7 fruit fly cellular contexts compared by ENCODE assay signal in genomic region chr3L:14028485-14029384, dm6.
TF ChIP-seq lines count a peak whose summit lies in the region.

TSS of gene Ptip (minus strand) at chr3L:14029121.

- peak; percentile 41 to 49 for TF ChIP-seq CTCF in S2 (optimal IDR thresholded peaks at IDR 0.05; lab: Kevin White, UChicago)
- TF ChIP-seq CTCF in whole organism, embryonic (GFP tag; optimal IDR thresholded peaks at IDR 0.05; lab: Kevin White, UChicago): no peak

TF ChIP-seq in whole organism, 6 proteins besides CTCF, POLR2A, EP300 and RAD21:
- no peak for TF ChIP-seq pan (optimal IDR thresholded peaks at IDR 0.05; lab: Kevin White, UChicago)
- TF ChIP-seq psq (optimal IDR thresholded peaks at IDR 0.05; lab: Kevin White, UChicago): no peak
- TF ChIP-seq usp (GFP tag; optimal IDR thresholded peaks at IDR 0.05; lab: Kevin White, UChicago): no peak
- TF ChIP-seq Dll (optimal IDR thresholded peaks at IDR 0.05; lab: Kevin White, UChicago): peak; percentile 28
- TF ChIP-seq EcR (GFP tag; optimal IDR thresholded peaks at IDR 0.05; lab: Kevin White, UChicago): no peak
- TF ChIP-seq CG8478 (optimal IDR thresholded peaks at IDR 0.05; lab: Kevin White, UChicago): no peak

TF ChIP-seq in whole organism, adult, 20 proteins besides CTCF, POLR2A, EP300 and RAD21:
- TF ChIP-seq cic (GFP tag; optimal IDR thresholded peaks at IDR 0.05; lab: Kevin White, UChicago) (peak; percentile 30), Mnt (GFP tag; optimal IDR thresholded peaks at IDR 0.05; lab: Kevin White, UChicago) (peak; percentile 72), bab1 (GFP tag; optimal IDR thresholded peaks at IDR 0.05; lab: Kevin White, UChicago) (peak; percentile 52), CG1620 (GFP tag; optimal IDR thresholded peaks at IDR 0.05; lab: Kevin White, UChicago) (peak; percentile 12), CG12768 (GFP tag; optimal IDR thresholded peaks at IDR 0.05; lab: Kevin White, UChicago) (peak; percentile 20), kay (GFP tag; lab: Kevin White, UChicago; ENCODE audit: borderline replicate concordance) (no peak), toe (GFP tag; optimal IDR thresholded peaks at IDR 0.05; lab: Kevin White, UChicago) (no peak), Clk (GFP tag; optimal IDR thresholded peaks at IDR 0.05; lab: Kevin White, UChicago) (no peak), CG14711 (tag; optimal IDR thresholded peaks at IDR 0.05; lab: Kevin White, UChicago) (peak; percentile 48), Crg-1 (GFP tag; optimal IDR thresholded peaks at IDR 0.05; lab: Kevin White, UChicago) (peak; percentile 37), tj (GFP tag; optimal IDR thresholded peaks at IDR 0.05; lab: Kevin White, UChicago) (peak; percentile 27), CG7101 (tag; optimal IDR thresholded peaks at IDR 0.05; lab: Kevin White, UChicago) (peak; percentile 32)

TF ChIP-seq in whole organism, embryonic, 481 proteins besides CTCF, POLR2A, EP300 and RAD21 (continues in another document):
- TF ChIP-seq HLH3B (GFP tag; IDR thresholded peaks at IDR 0.05; lab: Robert Waterston, UW): peak; percentile 39; the same call in 1 of the 2 replicates
- TF ChIP-seq CG9215 (GFP tag; IDR thresholded peaks at IDR 0.05; lab: Robert Waterston, UW): no peak
- peak; percentile 38; the same call in 1 of the 2 replicates for TF ChIP-seq Drgx (GFP tag; IDR thresholded peaks at IDR 0.05; lab: Robert Waterston, UW)
- TF ChIP-seq Ada2b (GFP tag; IDR thresholded peaks at IDR 0.05; lab: Robert Waterston, UW): 0 out of 2 replicates have a peak, but pooled peaks have one; percentile 19
- TF ChIP-seq lov (optimal IDR thresholded peaks at IDR 0.05; lab: Kevin White, UChicago): no peak
- peak; percentile 63; the same call in 1 of the 3 replicates for TF ChIP-seq lov (GFP tag; IDR thresholded peaks at IDR 0.05; lab: Robert Waterston, UW)
- TF ChIP-seq Stat92E (GFP tag; optimal IDR thresholded peaks at IDR 0.05; lab: Kevin White, UChicago): no peak
- TF ChIP-seq CG7372 (GFP tag; IDR thresholded peaks at IDR 0.05; lab: Robert Waterston, UW): no peak
- peak; percentile 26 for TF ChIP-seq HLH54F (GFP tag; optimal IDR thresholded peaks at IDR 0.05; lab: Kevin White, UChicago)
- TF ChIP-seq sna (GFP tag; IDR thresholded peaks at IDR 0.05; lab: Robert Waterston, UW; ENCODE audit: partially characterized antibody): peak; percentile 90
- no peak for TF ChIP-seq sisA (GFP tag; IDR thresholded peaks at IDR 0.05; lab: Robert Waterston, UW)
- peak; percentile 6 for TF ChIP-seq CG1792 (GFP tag; optimal IDR thresholded peaks at IDR 0.05; lab: Kevin White, UChicago)
- no peak for TF ChIP-seq prd (optimal IDR thresholded peaks at IDR 0.05; lab: Kevin White, UChicago)
- TF ChIP-seq prd (GFP tag; IDR thresholded peaks at IDR 0.05; lab: Robert Waterston, UW): 0 out of 3 replicates have a peak, but pooled peaks have one; percentile 19
- TF ChIP-seq sd (tag; optimal IDR thresholded peaks at IDR 0.05; lab: Kevin White, UChicago): no peak
- no peak for TF ChIP-seq her (GFP tag; optimal IDR thresholded peaks at IDR 0.05; lab: Kevin White, UChicago)
- no peak for TF ChIP-seq sima (GFP tag; optimal IDR thresholded peaks at IDR 0.05; lab: Kevin White, UChicago)
- no peak for TF ChIP-seq CG16779 (GFP tag; IDR thresholded peaks at IDR 0.05; lab: Robert Waterston, UW)

TF ChIP-seq in whole organism, prepupa, 60 proteins besides CTCF, POLR2A, EP300 and RAD21 (continues in another document):
- no peak for TF ChIP-seq CG6808 (GFP tag; optimal IDR thresholded peaks at IDR 0.05; lab: Kevin White, UChicago)
- TF ChIP-seq dac (GFP tag; optimal IDR thresholded peaks at IDR 0.05; lab: Kevin White, UChicago): peak; percentile 30
- TF ChIP-seq achi (GFP tag; optimal IDR thresholded peaks at IDR 0.05; lab: Kevin White, UChicago): peak; percentile 36
- no peak for TF ChIP-seq Sox15 (GFP tag; optimal IDR thresholded peaks at IDR 0.05; lab: Kevin White, UChicago)
- no peak for TF ChIP-seq CG16779 (tag; optimal IDR thresholded peaks at IDR 0.05; lab: Kevin White, UChicago)
- TF ChIP-seq CG6163 (GFP tag; IDR thresholded peaks at IDR 0.05; lab: Robert Waterston, UW): peak; percentile 78
- TF ChIP-seq acj6 (GFP tag; optimal IDR thresholded peaks at IDR 0.05; lab: Kevin White, UChicago): no peak
- peak; percentile 46 for TF ChIP-seq esn (GFP tag; optimal IDR thresholded peaks at IDR 0.05; lab: Kevin White, UChicago)
- peak; percentile 36; the same call in 1 of the 2 replicates for TF ChIP-seq CG15336 (GFP tag; IDR thresholded peaks at IDR 0.05; lab: Robert Waterston, UW)
- TF ChIP-seq CG8119 (GFP tag; IDR thresholded peaks at IDR 0.05; lab: Robert Waterston, UW): 0 out of 3 replicates have a peak, but pooled peaks have one; percentile 19
- TF ChIP-seq Sox14 (GFP tag; optimal IDR thresholded peaks at IDR 0.05; lab: Kevin White, UChicago): peak; percentile 31
- TF ChIP-seq Blimp-1 (GFP tag; optimal IDR thresholded peaks at IDR 0.05; lab: Kevin White, UChicago): peak; percentile 96
- TF ChIP-seq fkh (GFP tag; optimal IDR thresholded peaks at IDR 0.05; lab: Kevin White, UChicago): peak; percentile 62
- TF ChIP-seq OdsH (GFP tag; optimal IDR thresholded peaks at IDR 0.05; lab: Kevin White, UChicago): no peak
- TF ChIP-seq CG3032 (tag; optimal IDR thresholded peaks at IDR 0.05; lab: Kevin White, UChicago): no peak
- peak; percentile 77 for TF ChIP-seq CG3919 (GFP tag; optimal IDR thresholded peaks at IDR 0.05; lab: Kevin White, UChicago)
- TF ChIP-seq CG10669 (GFP tag; optimal IDR thresholded peaks at IDR 0.05; lab: Kevin White, UChicago): no peak
- TF ChIP-seq fd85E (GFP tag; optimal IDR thresholded peaks at IDR 0.05; lab: Kevin White, UChicago): peak; percentile 15
- TF ChIP-seq Eip78C (GFP tag; lab: Kevin White, UChicago): peak; percentile 15

TF ChIP-seq in whole organism, pupa, 21 proteins besides CTCF, POLR2A, EP300 and RAD21:
- no peak for TF ChIP-seq rn (GFP tag; IDR thresholded peaks at IDR 0.05; lab: Robert Waterston, UW)
- TF ChIP-seq gl (tag; optimal IDR thresholded peaks at IDR 0.05; lab: Kevin White, UChicago): peak; percentile 40
- no peak for TF ChIP-seq CG34367 (tag; optimal IDR thresholded peaks at IDR 0.05; lab: Kevin White, UChicago)
- 0 out of 2 replicates have a peak, but pooled peaks have one; percentile 64 for TF ChIP-seq Ets98B (GFP tag; IDR thresholded peaks at IDR 0.05; lab: Robert Waterston, UW)
- no peak for TF ChIP-seq CG9948 (tag; optimal IDR thresholded peaks at IDR 0.05; lab: Kevin White, UChicago)
- TF ChIP-seq CG12605 (GFP tag; IDR thresholded peaks at IDR 0.05; lab: Robert Waterston, UW): peak; percentile 66
- TF ChIP-seq CG14655 (GFP tag; optimal IDR thresholded peaks at IDR 0.05; lab: Kevin White, UChicago): no peak
- TF ChIP-seq CG15710 (tag; optimal IDR thresholded peaks at IDR 0.05; lab: Kevin White, UChicago): no peak
- TF ChIP-seq CG4496 (GFP tag; IDR thresholded peaks at IDR 0.05; lab: Robert Waterston, UW): peak; percentile 77
- TF ChIP-seq CG32121 (GFP tag; IDR thresholded peaks at IDR 0.05; lab: Robert Waterston, UW): peak; percentile 49; the same call in 1 of the 2 replicates
- no peak for TF ChIP-seq EcR (GFP tag; optimal IDR thresholded peaks at IDR 0.05; lab: Kevin White, UChicago)
- no peak for TF ChIP-seq CG10348 (GFP tag; IDR thresholded peaks at IDR 0.05; lab: Robert Waterston, UW)
- TF ChIP-seq CG8301 (tag; optimal IDR thresholded peaks at IDR 0.05; lab: Kevin White, UChicago): no peak
- no peak for TF ChIP-seq D1 (tag; optimal IDR thresholded peaks at IDR 0.05; lab: Kevin White, UChicago)
- no peak for TF ChIP-seq Snoo (tag; optimal IDR thresholded peaks at IDR 0.05; lab: Kevin White, UChicago)
- TF ChIP-seq Pif1B (GFP tag; optimal IDR thresholded peaks at IDR 0.05; lab: Kevin White, UChicago): no peak
- TF ChIP-seq CG13204 (GFP tag; optimal IDR thresholded peaks at IDR 0.05; lab: Kevin White, UChicago): no peak
- no peak; the same call in 2 of the 3 replicates for TF ChIP-seq fd96Ca (GFP tag; IDR thresholded peaks at IDR 0.05; lab: Robert Waterston, UW)

TF ChIP-seq in whole organism, wandering third instar larva, 38 proteins besides CTCF, POLR2A, EP300 and RAD21 (continues in another document):
- TF ChIP-seq Myc (optimal IDR thresholded peaks at IDR 0.05; lab: Kevin White, UChicago) (no peak), Hnf4 (GFP tag; optimal IDR thresholded peaks at IDR 0.05; lab: Kevin White, UChicago) (no peak), ey (GFP tag; optimal IDR thresholded peaks at IDR 0.05; lab: Kevin White, UChicago) (no peak), Hr78 (GFP tag; optimal IDR thresholded peaks at IDR 0.05; lab: Kevin White, UChicago) (no peak), dmrt93B (GFP tag; optimal IDR thresholded peaks at IDR 0.05; lab: Kevin White, UChicago) (no peak), lola (GFP tag; optimal IDR thresholded peaks at IDR 0.05; lab: Kevin White, UChicago) (no peak), GATAd (GFP tag; optimal IDR thresholded peaks at IDR 0.05; lab: Kevin White, UChicago) (no peak), rgr (GFP tag; optimal IDR thresholded peaks at IDR 0.05; lab: Kevin White, UChicago) (no peak), N (GFP tag; optimal IDR thresholded peaks at IDR 0.05; lab: Kevin White, UChicago) (peak; percentile 58), psq (GFP tag; optimal IDR thresholded peaks at IDR 0.05; lab: Kevin White, UChicago) (peak; percentile 3), OdsH (GFP tag; optimal IDR thresholded peaks at IDR 0.05; lab: Kevin White, UChicago) (peak; percentile 7), Rel (GFP tag; optimal IDR thresholded peaks at IDR 0.05; lab: Kevin White, UChicago) (no peak), Rel (tag; optimal IDR thresholded peaks at IDR 0.05; lab: Kevin White, UChicago) (peak; percentile 40), dl (GFP tag; optimal IDR thresholded peaks at IDR 0.05; lab: Kevin White, UChicago; ENCODE audit: insufficient read depth in 1 of 2, partially characterized antibody in 2 of 2) (no peak), pan (optimal IDR thresholded peaks at IDR 0.05; lab: Kevin White, UChicago) (no peak), CrebA (GFP tag; optimal IDR thresholded peaks at IDR 0.05; lab: Kevin White, UChicago; ENCODE audit: borderline replicate concordance) (no peak), Dif (GFP tag; optimal IDR thresholded peaks at IDR 0.05; lab: Kevin White, UChicago; ENCODE audit: partially characterized antibody) (no peak), dsf (GFP tag; optimal IDR thresholded peaks at IDR 0.05; lab: Kevin White, UChicago; ENCODE audit: borderline replicate concordance) (no peak), HLH106 (tag; optimal IDR thresholded peaks at IDR 0.05; lab: Kevin White, UChicago) (peak; percentile 5), Dfd (GFP tag; optimal IDR thresholded peaks at IDR 0.05; lab: Kevin White, UChicago) (peak; percentile 11), Hr83 (GFP tag; optimal IDR thresholded peaks at IDR 0.05; lab: Kevin White, UChicago; ENCODE audit: poor library complexity, severe bottlenecking) (peak; percentile 83), CG9705 (GFP tag; optimal IDR thresholded peaks at IDR 0.05; lab: Kevin White, UChicago) (no peak), Jra (GFP tag; optimal IDR thresholded peaks at IDR 0.05; lab: Kevin White, UChicago) (no peak), CG32264 (GFP tag; optimal IDR thresholded peaks at IDR 0.05; lab: Kevin White, UChicago) (no peak), Mio (GFP tag; optimal IDR thresholded peaks at IDR 0.05; lab: Kevin White, UChicago) (no peak), Sp1 (GFP tag; optimal IDR thresholded peaks at IDR 0.05; lab: Kevin White, UChicago) (no peak)
